Worm (Caenorhabditis elegans) whole organism, L1 larva: ENCODE results near the gene ZC178.2.

ENCODE experiments used
- aha-1 ChIP-seq: fragments of 150-350 bp; optimal IDR thresholded peaks from 2 replicates; lab custom pipeline; 2014; ENCODE audit warnings: missing biosample characterization, missing genetic modification characterization
- aly-2 ChIP-seq: fragments of 150-350 bp; optimal IDR thresholded peaks from 2 replicates; lab custom pipeline; 2014; ENCODE audit warnings: missing biosample characterization, missing genetic modification characterization
- ama-1 ChIP-seq: fragments of 150-350 bp; optimal IDR thresholded peaks from 2 replicates; lab custom pipeline; 2014
- blmp-1 ChIP-seq: fragments of 150-350 bp; optimal IDR thresholded peaks from 2 replicates; lab custom pipeline; 2014; ENCODE audit warnings: missing biosample characterization, missing genetic modification characterization
- ceh-82 ChIP-seq, 3 experiments: fragments of 150-350 bp in 1 of 3; sonication (generic microtip) in 2 of 3; optimal IDR thresholded peaks; 2 replicates each; lab custom pipeline; 2014 to 2017; ENCODE audit warnings: missing biosample characterization in 3 of 3, missing genetic modification characterization in 3 of 3
- ceh-88 ChIP-seq: fragments of 200-800 bp; sonication (Bioruptor generic); IDR thresholded peaks from 2 replicates; pipeline ENCODE4 v1.3.6; 2022; ENCODE audit warnings: missing genetic modification characterization, missing compliant biosample characterization
- ceh-90 ChIP-seq: sonication (generic microtip); optimal IDR thresholded peaks from 2 replicates; lab custom pipeline; 2016; ENCODE audit warnings: missing genetic modification characterization, missing compliant biosample characterization
- dsc-1 ChIP-seq: sonication (generic microtip); optimal IDR thresholded peaks from 2 replicates; lab custom pipeline; 2016; ENCODE audit warnings: mild to moderate bottlenecking, missing genetic modification characterization, missing compliant biosample characterization
- efl-1 ChIP-seq, 4 experiments: fragments of 150-350 bp; optimal IDR thresholded peaks in 3 of 4; peaks in 1 of 4; 1 replicate in 1 of 4; 2 replicates in 3 of 4; lab custom pipeline; 2014; ENCODE audit warnings: missing biosample characterization in 2 of 4, missing genetic modification characterization in 2 of 4, missing genetic modification reagents in 2 of 4
- efl-3 ChIP-seq: fragments of 200-800 bp; sonication (Bioruptor generic); optimal IDR thresholded peaks from 2 replicates; lab custom pipeline; 2018; ENCODE audit warnings: mild to moderate bottlenecking, missing genetic modification characterization, missing compliant biosample characterization
- egl-13 ChIP-seq: sonication (generic microtip); optimal IDR thresholded peaks from 2 replicates; lab custom pipeline; 2016; ENCODE audit warnings: missing genotype, missing genetic modification reagents, missing genetic modification characterization, missing compliant biosample characterization
- fos-1 ChIP-seq: fragments of 150-350 bp; optimal IDR thresholded peaks from 2 replicates; lab custom pipeline; 2014; ENCODE audit warnings: missing biosample characterization, missing genetic modification characterization
- grh-1 ChIP-seq: fragments of 200-800 bp; sonication (Bioruptor generic); IDR thresholded peaks from 2 replicates; pipeline ENCODE4 v1.3.6; 2022; ENCODE audit warnings: missing genetic modification reagents, missing genetic modification characterization, missing compliant biosample characterization
- isw-1 ChIP-seq: fragments of 200-800 bp; sonication (Bioruptor generic); IDR thresholded peaks from 2 replicates; pipeline ENCODE4 v1.3.6; 2022; ENCODE audit warnings: missing genetic modification characterization, missing compliant biosample characterization
- lin-13 ChIP-seq: fragments of 150-350 bp; optimal IDR thresholded peaks from 2 replicates; lab custom pipeline; 2014; ENCODE audit warnings: missing biosample characterization, missing genetic modification reagents, missing genetic modification characterization
- lin-14 ChIP-seq: fragments of 200-800 bp; sonication (Bioruptor generic); optimal IDR thresholded peaks from 2 replicates; lab custom pipeline; 2018; ENCODE audit warnings: mild to moderate bottlenecking, missing genetic modification characterization, moderate library complexity, missing compliant biosample characterization
- lin-35 ChIP-seq, 2 experiments: fragments of 150-350 bp; optimal IDR thresholded peaks; 2 replicates each; lab custom pipeline; 2014; ENCODE audit warnings: missing biosample characterization in 2 of 2, missing genetic modification characterization in 2 of 2, missing genetic modification reagents in 2 of 2
- lin-39 ChIP-seq: fragments of 150-350 bp; optimal IDR thresholded peaks from 2 replicates; lab custom pipeline; 2014; ENCODE audit warnings: missing biosample characterization, missing genetic modification reagents, missing genetic modification characterization
- lsy-2 ChIP-seq, 2 experiments: fragments of 150-350 bp; optimal IDR thresholded peaks; 2 replicates each; lab custom pipeline; 2014; ENCODE audit warnings: missing biosample characterization in 2 of 2, missing genetic modification characterization in 2 of 2
- mep-1 ChIP-seq: fragments of 150-350 bp; optimal IDR thresholded peaks from 2 replicates; lab custom pipeline; 2014; ENCODE audit warnings: missing biosample characterization, missing genetic modification characterization
- nhr-11 ChIP-seq: fragments of 150-350 bp; optimal IDR thresholded peaks from 2 replicates; lab custom pipeline; 2014; ENCODE audit warnings: missing biosample characterization, missing genetic modification characterization
- nhr-12 ChIP-seq: sonication (generic microtip); optimal IDR thresholded peaks from 2 replicates; lab custom pipeline; 2017; ENCODE audit warnings: missing biosample characterization, missing genetic modification characterization
- nhr-19 ChIP-seq: fragments of 200-800 bp; sonication (Bioruptor generic); conservative IDR thresholded peaks from 2 replicates; pipeline ENCODE4 v1.3.6; 2022; ENCODE audit warnings: missing genetic modification characterization, missing compliant biosample characterization
- nhr-20 ChIP-seq: sonication (generic microtip); optimal IDR thresholded peaks from 2 replicates; lab custom pipeline; 2016; ENCODE audit warnings: mild to moderate bottlenecking, missing genetic modification characterization, missing compliant biosample characterization
- nhr-237 ChIP-seq: fragments of 150-350 bp; optimal IDR thresholded peaks from 2 replicates; lab custom pipeline; 2014; ENCODE audit warnings: missing biosample characterization, missing genetic modification characterization
- nhr-28 ChIP-seq: fragments of 150-350 bp; optimal IDR thresholded peaks from 2 replicates; lab custom pipeline; 2014; ENCODE audit warnings: missing biosample characterization, missing genetic modification characterization
- nhr-47 ChIP-seq: sonication (generic microtip); optimal IDR thresholded peaks from 2 replicates; lab custom pipeline; 2016; ENCODE audit warnings: mild to moderate bottlenecking, missing genetic modification characterization, moderate library complexity, missing compliant biosample characterization
- nhr-71 ChIP-seq: sonication (generic microtip); optimal IDR thresholded peaks from 2 replicates; lab custom pipeline; 2016; ENCODE audit warnings: mild to moderate bottlenecking, missing genetic modification characterization, moderate library complexity, missing compliant biosample characterization
- nhr-76 ChIP-seq: sonication (generic microtip); optimal IDR thresholded peaks from 2 replicates; lab custom pipeline; 2017; ENCODE audit warnings: missing biosample characterization, missing genetic modification characterization
- nhr-77 ChIP-seq: fragments of 150-350 bp; optimal IDR thresholded peaks from 2 replicates; lab custom pipeline; 2014; ENCODE audit warnings: missing biosample characterization, missing genetic modification characterization
- nhr-85 ChIP-seq: sonication (generic microtip); peaks from one replicate; lab custom pipeline; 2016; ENCODE audit warnings: missing genetic modification characterization, inconsistent platforms, missing compliant biosample characterization
- pag-3 ChIP-seq: sonication (generic microtip); optimal IDR thresholded peaks from 2 replicates; lab custom pipeline; 2017; ENCODE audit warnings: missing genetic modification characterization, mild to moderate bottlenecking, missing compliant biosample characterization, antibody characterized with exemption, borderline replicate concordance; ENCODE audit not compliant: insufficient read depth
- rnt-1 ChIP-seq: sonication (generic microtip); optimal IDR thresholded peaks from 2 replicates; lab custom pipeline; 2016; ENCODE audit warnings: mild to moderate bottlenecking, missing genetic modification characterization, moderate library complexity, missing compliant biosample characterization
- skn-1 ChIP-seq: fragments of 150-350 bp; optimal IDR thresholded peaks from 2 replicates; lab custom pipeline; 2014; ENCODE audit warnings: missing biosample characterization, missing genetic modification characterization
- snu-23 ChIP-seq: sonication (generic microtip); optimal IDR thresholded peaks from 2 replicates; lab custom pipeline; 2016; ENCODE audit warnings: missing genetic modification characterization, missing compliant biosample characterization
- swsn-7 ChIP-seq: sonication (generic microtip); optimal IDR thresholded peaks from 2 replicates; lab custom pipeline; 2016; ENCODE audit warnings: missing genetic modification characterization, missing compliant biosample characterization
- unc-62 ChIP-seq: fragments of 150-350 bp; optimal IDR thresholded peaks from 2 replicates; lab custom pipeline; 2014; ENCODE audit warnings: missing biosample characterization, missing genetic modification reagents, missing genetic modification characterization
- unc-86 ChIP-seq: sonication (generic microtip); optimal IDR thresholded peaks from 2 replicates; lab custom pipeline; 2016; ENCODE audit warnings: missing genetic modification characterization, missing compliant biosample characterization
- unc-98 ChIP-seq: fragments of 200-800 bp; sonication (Bioruptor generic); IDR thresholded peaks from 2 replicates; pipeline ENCODE4 v1.3.6; 2022; ENCODE audit warnings: missing genetic modification characterization, missing compliant biosample characterization
- ztf-11 ChIP-seq, 2 experiments: sonication (generic microtip); optimal IDR thresholded peaks; 2 replicates each; lab custom pipeline; 2016 to 2017; ENCODE audit warnings: missing genetic modification characterization in 2 of 2, missing biosample characterization in 1 of 2, missing compliant biosample characterization in 1 of 2
- ztf-4 ChIP-seq: fragments of 150-350 bp; optimal IDR thresholded peaks from 2 replicates; lab custom pipeline; 2014; ENCODE audit warnings: missing biosample characterization, missing genetic modification characterization

Gene ZC178.2

ce11 chrV:8671568-8672123, 40.2 kb downstream of the ZC178.2 start:
- TF ChIP-seq aly-2 (tag; lab: Kevin White, UChicago) (peak; percentile 73), lin-35 (GFP tag; optimal IDR thresholded peaks at IDR 0.05; lab: Kevin White, UChicago) (no peak)

ce11 chrV:8670759-8671158, 41.1 kb downstream of the ZC178.2 start:
- TF ChIP-seq pag-3 (tag; lab: Kevin White, UChicago) (no peak), unc-98 (GFP tag; lab: Robert Waterston, UW) (no peak), egl-13 (tag; lab: Kevin White, UChicago) (no peak), nhr-71 (tag; lab: Kevin White, UChicago) (no peak), blmp-1 (tag; lab: Kevin White, UChicago) (no peak), aly-2 (tag; lab: Kevin White, UChicago) (peak; percentile 2), grh-1 (GFP tag; lab: Robert Waterston, UW) (no peak), nhr-20 (tag; lab: Kevin White, UChicago) (no peak)

DNA sequence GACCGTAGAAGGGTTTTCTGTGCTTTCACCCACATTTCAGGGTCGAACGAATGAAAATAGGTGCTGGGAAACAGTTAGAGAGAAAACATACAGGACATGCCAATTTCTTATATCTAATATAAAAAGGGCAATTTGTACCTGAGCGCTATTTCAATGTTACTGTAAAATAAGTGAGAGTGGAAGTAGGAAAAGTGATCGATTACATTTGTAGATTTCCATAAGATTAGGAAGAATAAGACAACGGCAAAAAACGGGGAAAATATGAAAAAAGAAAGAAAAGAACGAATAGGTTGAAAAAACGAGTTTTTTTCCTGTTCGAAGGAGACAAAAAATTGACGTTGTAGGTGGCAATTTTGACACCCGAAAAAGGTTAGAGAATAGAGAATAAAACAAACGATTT, 43.6 kb downstream of the ZC178.2 start:
- TF ChIP-seq lsy-2 (tag; optimal IDR thresholded peaks at IDR 0.05; lab: Kevin White, UChicago), result peak in 1 of 2 experiments; percentile 24
- TF ChIP-seq ztf-4 (tag; lab: Kevin White, UChicago), result no peak
- TF ChIP-seq blmp-1 (tag; lab: Kevin White, UChicago), result peak; percentile 80
- TF ChIP-seq ceh-82 (tag; optimal IDR thresholded peaks at IDR 0.05; lab: Kevin White, UChicago), result no peak
- no peak for TF ChIP-seq snu-23 (GFP tag; lab: Kevin White, UChicago)
- TF ChIP-seq nhr-85, result peak; percentile 72
- no peak for TF ChIP-seq ama-1
- TF ChIP-seq nhr-77 (tag; lab: Kevin White, UChicago), result no peak

ce11 chrV:8667230-8668021, 44.4 kb downstream of the ZC178.2 start:
- TF ChIP-seq lin-14 (peak; percentile 55), nhr-20 (tag; lab: Kevin White, UChicago) (peak; percentile 38), nhr-11 (tag; lab: Kevin White, UChicago) (no peak), snu-23 (GFP tag; lab: Kevin White, UChicago) (peak; percentile 12), fos-1 (no peak), blmp-1 (tag; lab: Kevin White, UChicago) (no peak), ztf-4 (tag; lab: Kevin White, UChicago) (peak; percentile 23), lin-39 (tag; lab: Kevin White, UChicago) (peak; percentile 33), nhr-19 (GFP tag; lab: Robert Waterston, UW) (peak; percentile 20), rnt-1 (tag; lab: Kevin White, UChicago) (peak; percentile 73), ztf-11 (tag; optimal IDR thresholded peaks at IDR 0.05; lab: Kevin White, UChicago) (no peak), nhr-237 (no peak), swsn-7 (no peak), nhr-71 (tag; lab: Kevin White, UChicago) (peak; percentile 65), nhr-47 (peak; percentile 21)

DNA sequence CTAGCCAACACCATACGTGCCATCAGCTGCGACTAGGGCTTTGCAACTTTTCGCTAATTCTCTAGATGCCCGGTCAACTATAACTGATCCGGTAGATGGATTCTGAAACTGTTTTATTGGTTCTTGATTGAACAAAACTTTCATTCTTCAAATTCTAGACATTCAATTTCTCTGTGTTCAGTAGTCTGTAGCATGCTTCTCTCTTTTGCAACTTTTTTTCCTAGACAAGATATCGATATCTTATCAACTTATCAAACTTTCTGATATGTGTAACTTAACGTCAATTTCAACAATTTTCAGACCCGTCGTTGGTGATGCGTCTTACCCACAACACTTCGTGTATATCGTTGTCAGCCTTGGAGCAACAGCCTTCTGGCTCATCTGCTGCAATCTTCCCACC, 46.0 kb downstream of the ZC178.2 start, which contains the start of gene ZC190.4:
ZC190.4 (plus strand) TSS at position 301 of the 400 bp plus-strand sequence.
- TF ChIP-seq efl-1 (optimal IDR thresholded peaks at IDR 0.05; lab: Kevin White, UChicago) (no peak), efl-1 (GFP tag; optimal IDR thresholded peaks at IDR 0.05 in 1 of 2; lab: Kevin White, UChicago) (peak in 1 of 2 experiments; percentile 58), skn-1 (no peak)

- no peak for TF ChIP-seq nhr-19 (GFP tag; lab: Robert Waterston, UW)
- no peak for TF ChIP-seq nhr-237
- no peak for TF ChIP-seq ceh-88 (GFP tag; lab: Robert Waterston, UW)
- TF ChIP-seq efl-3 (GFP tag; lab: Kevin White, UChicago), result no peak
- no peak for TF ChIP-seq unc-62 (GFP tag; lab: Kevin White, UChicago)
- peak; percentile 18 for TF ChIP-seq mep-1 (tag; lab: Kevin White, UChicago)
- TF ChIP-seq lin-13 (GFP tag; lab: Kevin White, UChicago), result no peak
- TF ChIP-seq pag-3 (tag; lab: Kevin White, UChicago), result no peak
- TF ChIP-seq ceh-90 (tag; lab: Kevin White, UChicago), result no peak
- TF ChIP-seq nhr-28, result no peak
- TF ChIP-seq isw-1 (GFP tag; lab: Robert Waterston, UW), result no peak
- no peak for TF ChIP-seq nhr-12 (tag; lab: Kevin White, UChicago)
- peak; percentile 45 for TF ChIP-seq dsc-1
- TF ChIP-seq nhr-76 (tag; lab: Kevin White, UChicago), result no peak
- TF ChIP-seq lin-14, result peak; percentile 91
- TF ChIP-seq aha-1 (tag; lab: Kevin White, UChicago), result no peak
- peak; percentile 81 for TF ChIP-seq unc-86 (tag; lab: Kevin White, UChicago)
Observed at ce11 chrV:8663023-8663422, 48.8 kb downstream of the ZC178.2 start.
